Fruit fly (Drosophila melanogaster) whole organism, prepupa: ENCODE data around the gene CecA2.
A peak's percentile ranks its signal among the peaks of the same experiment; 100 is the strongest.

ENCODE experiments used
- Blimp-1 ChIP-seq: fragments of 200-800 bp; sonication (Bioruptor generic); optimal IDR thresholded peaks from 3 replicates; lab custom pipeline; 2017; ENCODE audit warnings: missing biosample characterization, missing genetic modification characterization, mild to moderate bottlenecking, moderate library complexity, missing genetic modification reagents
- CG15336 ChIP-seq: fragments of 200-800 bp; sonication (Bioruptor generic); IDR thresholded peaks from 2 replicates; pipeline ENCODE4 v1.3.6; 2022; ENCODE audit warnings: missing biosample characterization, missing genetic modification characterization
- CG1621 ChIP-seq: fragments of 200-800 bp; sonication (Bioruptor generic); optimal IDR thresholded peaks from 3 replicates; lab custom pipeline; 2018; ENCODE audit warnings: missing biosample characterization, mild to moderate bottlenecking, missing genetic modification characterization
- CG16779 ChIP-seq: fragments of 200-800 bp; sonication (Bioruptor generic); optimal IDR thresholded peaks from 3 replicates; lab custom pipeline; 2017; ENCODE audit warnings: missing biosample characterization, mild to moderate bottlenecking, missing genetic modification characterization
- CG31627 ChIP-seq: fragments of 200-800 bp; sonication (Bioruptor generic); optimal IDR thresholded peaks from 3 replicates; lab custom pipeline; 2016; ENCODE audit warnings: missing biosample characterization, missing genetic modification characterization
- CG32006 ChIP-seq: fragments of 200-800 bp; sonication (Bioruptor generic); optimal IDR thresholded peaks from 3 replicates; lab custom pipeline; 2017; ENCODE audit warnings: missing biosample characterization, mild to moderate bottlenecking, missing genetic modification characterization
- CG34406 ChIP-seq: fragments of 200-800 bp; sonication (Bioruptor generic); optimal IDR thresholded peaks from 3 replicates; lab custom pipeline; 2016; ENCODE audit warnings: missing biosample characterization, missing genetic modification characterization
- CG3919 ChIP-seq: fragments of 200-800 bp; sonication (Bioruptor generic); optimal IDR thresholded peaks from 3 replicates; lab custom pipeline; 2016; ENCODE audit warnings: missing biosample characterization, missing genetic modification characterization
- CG6163 ChIP-seq: fragments of 200-800 bp; sonication (Bioruptor generic); IDR thresholded peaks from 3 replicates; pipeline ENCODE4 v1.3.6; 2022; ENCODE audit warnings: missing biosample characterization, missing genetic modification characterization
- CG6276 ChIP-seq: fragments of 200-800 bp; sonication (Bioruptor generic); optimal IDR thresholded peaks from 2 replicates; lab custom pipeline; 2017; ENCODE audit warnings: missing biosample characterization, mild to moderate bottlenecking, missing genetic modification characterization
- CG6808 ChIP-seq: fragments of 200-800 bp; sonication (Bioruptor generic); optimal IDR thresholded peaks from 3 replicates; lab custom pipeline; 2017; ENCODE audit warnings: missing biosample characterization, missing genetic modification characterization, mild to moderate bottlenecking, moderate library complexity, missing genetic modification reagents
- CG6854 ChIP-seq: fragments of 200-800 bp; sonication (Bioruptor generic); optimal IDR thresholded peaks from 2 replicates; lab custom pipeline; 2017; ENCODE audit warnings: missing biosample characterization, mild to moderate bottlenecking, missing genetic modification characterization
- CG8119 ChIP-seq: fragments of 200-800 bp; sonication (Bioruptor generic); IDR thresholded peaks from 3 replicates; pipeline ENCODE4 v1.3.6; 2022; ENCODE audit warnings: missing biosample characterization, missing genetic modification characterization
- CG8632 ChIP-seq: fragments of 200-800 bp; sonication (Bioruptor generic); optimal IDR thresholded peaks from 3 replicates; lab custom pipeline; 2016; ENCODE audit warnings: missing biosample characterization, missing genetic modification characterization
- CG9139 ChIP-seq: fragments of 200-800 bp; sonication (Bioruptor generic); optimal IDR thresholded peaks from 3 replicates; lab custom pipeline; 2017; ENCODE audit warnings: missing biosample characterization, mild to moderate bottlenecking, missing genetic modification characterization
- Eip75B ChIP-seq: fragments of 200-800 bp; sonication (Bioruptor generic); optimal IDR thresholded peaks from 3 replicates; lab custom pipeline; 2016; ENCODE audit warnings: missing biosample characterization, missing genetic modification characterization
- Eip78C ChIP-seq: fragments of 200-800 bp; sonication (Bioruptor generic); peaks from one replicate; lab custom pipeline; 2016; ENCODE audit warnings: missing biosample characterization, missing genetic modification characterization
- Eip93F ChIP-seq: fragments of 200-800 bp; sonication (Bioruptor generic); optimal IDR thresholded peaks from 2 replicates; lab custom pipeline; 2016; ENCODE audit warnings: missing biosample characterization, mild to moderate bottlenecking, missing genetic modification characterization
- Ets21C ChIP-seq: fragments of 200-800 bp; sonication (Bioruptor generic); optimal IDR thresholded peaks from 3 replicates; lab custom pipeline; 2016; ENCODE audit warnings: missing biosample characterization, missing genetic modification characterization
- Ets96B ChIP-seq: fragments of 200-800 bp; optimal IDR thresholded peaks from 2 replicates; lab custom pipeline; 2019; ENCODE audit warnings: missing biosample characterization, mild to moderate bottlenecking, missing genetic modification characterization, moderate library complexity
- Gug ChIP-seq: fragments of 200-800 bp; sonication (Bioruptor generic); IDR thresholded peaks from 2 replicates; pipeline ENCODE4 v1.3.6; 2022; ENCODE audit warnings: missing biosample characterization, missing genetic modification characterization
- Hr38 ChIP-seq: sonication (Bioruptor generic); optimal IDR thresholded peaks from 2 replicates; lab custom pipeline; 2016; ENCODE audit warnings: missing biosample characterization, missing genetic modification characterization
- Hr39 ChIP-seq: fragments of 200-800 bp; sonication (Bioruptor generic); optimal IDR thresholded peaks from 2 replicates; lab custom pipeline; 2016; ENCODE audit warnings: missing biosample characterization, missing genetic modification characterization
- Lpt ChIP-seq: fragments of 200-800 bp; sonication (Bioruptor generic); optimal IDR thresholded peaks from 3 replicates; lab custom pipeline; 2016; ENCODE audit warnings: missing biosample characterization, missing genetic modification characterization
- Met ChIP-seq: fragments of 200-800 bp; sonication (Bioruptor generic); optimal IDR thresholded peaks from 3 replicates; lab custom pipeline; 2016; ENCODE audit warnings: missing biosample characterization, missing genetic modification characterization
- OdsH ChIP-seq: fragments of 200-800 bp; sonication (Bioruptor generic); optimal IDR thresholded peaks from 3 replicates; lab custom pipeline; 2016; ENCODE audit warnings: missing biosample characterization, missing genetic modification characterization
- Sox14 ChIP-seq: fragments of 200-800 bp; sonication (Bioruptor generic); optimal IDR thresholded peaks from 3 replicates; lab custom pipeline; 2016; ENCODE audit warnings: missing biosample characterization, missing genetic modification characterization
- acj6 ChIP-seq: fragments of 200-800 bp; sonication (Bioruptor generic); optimal IDR thresholded peaks from 3 replicates; lab custom pipeline; 2016; ENCODE audit warnings: missing biosample characterization, missing genetic modification characterization
- cyc ChIP-seq: fragments of 200-800 bp; sonication (Bioruptor generic); optimal IDR thresholded peaks from 3 replicates; lab custom pipeline; 2016; ENCODE audit warnings: missing biosample characterization, missing genetic modification characterization
- dac ChIP-seq: fragments of 200-800 bp; sonication (Bioruptor generic); optimal IDR thresholded peaks from 2 replicates; lab custom pipeline; 2017; ENCODE audit warnings: missing biosample characterization, mild to moderate bottlenecking, missing genetic modification characterization
- dsx ChIP-seq: fragments of 200-800 bp; optimal IDR thresholded peaks from 3 replicates; lab custom pipeline; 2019; ENCODE audit warnings: missing biosample characterization, mild to moderate bottlenecking, missing genetic modification characterization, moderate library complexity; ENCODE audit not compliant: poor library complexity, severe bottlenecking
- eg ChIP-seq: fragments of 200-800 bp; sonication (Bioruptor generic); IDR thresholded peaks from 3 replicates; pipeline ENCODE4 v1.3.6; 2022; ENCODE audit warnings: missing biosample characterization, missing genetic modification characterization
- fd59A ChIP-seq: fragments of 200-800 bp; sonication (Bioruptor generic); optimal IDR thresholded peaks from 2 replicates; lab custom pipeline; 2017; ENCODE audit warnings: missing biosample characterization, mild to moderate bottlenecking, missing genetic modification characterization, missing genetic modification reagents
- fd85E ChIP-seq: fragments of 200-800 bp; sonication (Bioruptor generic); optimal IDR thresholded peaks from 3 replicates; lab custom pipeline; 2016; ENCODE audit warnings: missing biosample characterization, missing genetic modification characterization
- fkh ChIP-seq: fragments of 200-800 bp; sonication (Bioruptor generic); optimal IDR thresholded peaks from 3 replicates; lab custom pipeline; 2017; ENCODE audit warnings: missing biosample characterization, mild to moderate bottlenecking, missing genetic modification characterization, moderate library complexity
- lz ChIP-seq: fragments of 200-800 bp; sonication (Bioruptor generic); optimal IDR thresholded peaks from 3 replicates; lab custom pipeline; 2016; ENCODE audit warnings: missing biosample characterization, missing genetic modification characterization
- svp ChIP-seq: fragments of 200-800 bp; sonication (Bioruptor generic); peaks from one replicate; lab custom pipeline; 2016; ENCODE audit warnings: missing biosample characterization, missing genetic modification characterization

The CecA2 gene

DNA sequence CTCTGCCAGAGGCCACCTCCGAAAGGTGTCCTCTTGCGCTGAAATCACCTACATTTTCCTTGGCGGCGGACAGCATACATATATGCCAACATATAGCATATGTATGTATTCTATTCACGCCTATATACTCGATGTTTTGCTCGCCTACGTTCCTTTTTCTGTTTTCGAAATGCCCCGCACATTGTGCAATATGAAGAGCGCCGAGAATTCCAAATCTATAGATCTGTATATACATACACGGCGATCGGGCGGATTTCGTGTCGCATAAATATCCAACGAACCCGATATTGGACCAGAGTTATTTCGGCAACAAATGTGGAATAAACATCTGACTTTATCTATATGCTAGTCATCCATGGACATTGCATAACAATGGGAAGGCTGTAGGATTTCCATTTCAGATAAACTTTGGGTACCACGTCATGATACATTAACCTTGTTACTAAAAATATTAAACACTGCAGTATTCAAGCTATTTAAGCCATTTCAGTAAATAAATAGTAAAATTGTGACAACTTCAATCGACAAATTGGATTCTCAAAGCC lies 36.8 kb upstream of the CecA2 start:
- TF ChIP-seq eg (GFP tag; lab: Robert Waterston, UW) (peak; percentile 5; the same call in 1 of the 3 replicates), Eip78C (GFP tag; lab: Kevin White, UChicago) (peak; percentile 40), dsx (GFP tag; lab: Kevin White, UChicago) (no peak)
- TF ChIP-seq, all 60 proteins: peak for 2

DNA sequence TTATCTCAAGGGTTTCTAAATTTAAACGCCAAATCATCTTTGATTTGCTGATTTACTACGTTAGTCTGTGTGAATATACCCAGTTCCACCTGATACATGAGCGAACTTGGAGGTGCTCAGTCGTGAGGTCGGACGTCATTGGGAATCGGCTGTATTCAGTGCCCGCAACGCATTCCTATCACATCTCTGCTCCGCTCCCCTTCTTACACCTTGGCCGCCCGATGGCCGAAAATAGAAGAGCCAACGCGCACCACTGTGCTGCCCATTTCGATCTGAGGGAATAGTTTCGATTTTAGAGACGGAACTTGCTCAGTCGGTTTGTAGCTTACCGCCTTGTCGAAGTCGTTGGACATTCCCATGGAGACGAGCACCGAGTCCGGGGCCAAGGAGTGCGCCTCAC lies 35.6 kb upstream of the CecA2 start:
- no peak for TF ChIP-seq Hr38

DNA sequence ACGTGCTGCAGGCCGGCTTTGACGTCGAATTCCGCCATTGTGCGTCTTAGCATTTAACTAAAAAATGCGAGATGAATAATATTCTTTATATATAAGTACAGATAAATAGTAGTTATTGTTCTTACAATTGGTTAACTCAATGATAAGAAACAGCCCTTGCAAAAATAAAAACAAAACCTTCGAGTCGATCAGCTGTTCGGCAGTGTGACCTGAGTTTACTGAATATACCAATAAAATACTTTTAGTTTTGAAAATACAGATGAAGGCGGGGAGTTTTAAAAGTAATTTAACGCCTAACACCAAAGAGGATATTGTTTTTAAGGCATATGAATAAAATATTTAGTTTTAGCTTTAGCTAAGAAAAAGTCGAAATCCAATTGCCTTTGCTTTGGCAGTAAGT lies 34.5 kb upstream of the CecA2 start, which contains the start of the genes CG1983 and CG15530:
Gene CG1983 (minus strand): TSS at position 207 of the 400 bp plus-strand sequence.
Gene CG15530 (plus strand): TSS at position 384 of the 400 bp plus-strand sequence.
- peak; percentile 74 for TF ChIP-seq CG6808 (GFP tag; lab: Kevin White, UChicago)
- no peak for TF ChIP-seq CG16779 (tag; lab: Kevin White, UChicago)
- TF ChIP-seq CG6163 (GFP tag; lab: Robert Waterston, UW), result no peak
- no peak for TF ChIP-seq CG31627

dm6 chr3R:30179934-30180333 lies 32.0 kb upstream of the CecA2 start, which contains the start of gene Bet5:
Gene Bet5 (plus strand): TSS chr3R:30180232.
- TF ChIP-seq fkh (no peak), CG31627 (no peak), Eip93F (GFP tag; lab: Kevin White, UChicago) (no peak), Eip78C (GFP tag; lab: Kevin White, UChicago) (peak; percentile 31), CG6808 (GFP tag; lab: Kevin White, UChicago) (peak; percentile 100), CG8632 (GFP tag; lab: Kevin White, UChicago) (no peak)
- TF ChIP-seq, all 60 proteins: peak for 2

dm6 chr3R:30183872-30184271 lies 28.1 kb upstream of the CecA2 start:
- TF ChIP-seq Eip78C (GFP tag; lab: Kevin White, UChicago) (peak; percentile 13), CG8632 (GFP tag; lab: Kevin White, UChicago) (no peak), Blimp-1 (no peak)
- TF ChIP-seq, all 60 proteins: peak for 1

- TF ChIP-seq fd59A (no peak), Hr39 (GFP tag; lab: Kevin White, UChicago) (no peak), fd85E (GFP tag; lab: Kevin White, UChicago) (no peak), CG8119 (GFP tag; lab: Robert Waterston, UW) (no peak), CG34406 (GFP tag; lab: Kevin White, UChicago) (no peak), CG15336 (GFP tag; lab: Robert Waterston, UW) (no peak), Sox14 (GFP tag; lab: Kevin White, UChicago) (no peak), Hr38 (no peak)
These were observed 22.6 kb upstream of the CecA2 start for dm6 chr3R:30189398-30189797.

- peak; percentile 73 for TF ChIP-seq acj6 (GFP tag; lab: Kevin White, UChicago)
- TF ChIP-seq CG3919, result peak; percentile 76
- peak; percentile 16 for TF ChIP-seq CG6854 (GFP tag; lab: Kevin White, UChicago)
- peak; percentile 52 for TF ChIP-seq Sox14 (GFP tag; lab: Kevin White, UChicago)
- peak; percentile 80 for TF ChIP-seq CG6163 (GFP tag; lab: Robert Waterston, UW)
- peak; percentile 67 for TF ChIP-seq cyc (GFP tag; lab: Kevin White, UChicago)
- TF ChIP-seq fd59A, result peak; percentile 39
- peak; percentile 53 for TF ChIP-seq CG1621 (tag; lab: Kevin White, UChicago)
- no peak for TF ChIP-seq Lpt (GFP tag; lab: Kevin White, UChicago)
- TF ChIP-seq lz (GFP tag; lab: Kevin White, UChicago), result peak; percentile 70
- peak; percentile 19 for TF ChIP-seq Eip93F (GFP tag; lab: Kevin White, UChicago)
- TF ChIP-seq Met (GFP tag; lab: Kevin White, UChicago), result peak; percentile 69
- TF ChIP-seq fd85E (GFP tag; lab: Kevin White, UChicago), result peak; percentile 8
- TF ChIP-seq OdsH (GFP tag; lab: Kevin White, UChicago), result peak; percentile 76
- no peak for TF ChIP-seq CG6276 (GFP tag; lab: Kevin White, UChicago)
- peak; percentile 44; the same call in 2 of the 3 replicates for TF ChIP-seq CG8119 (GFP tag; lab: Robert Waterston, UW)
- peak; percentile 74 for TF ChIP-seq Hr39 (GFP tag; lab: Kevin White, UChicago)
- TF ChIP-seq CG6808 (GFP tag; lab: Kevin White, UChicago), result peak; percentile 58
- no peak for TF ChIP-seq dac
- TF ChIP-seq svp (GFP tag; lab: Kevin White, UChicago), result peak; percentile 84
- TF ChIP-seq CG15336 (GFP tag; lab: Robert Waterston, UW), result peak; percentile 35; the same call in 1 of the 2 replicates
- TF ChIP-seq CG32006 (GFP tag; lab: Kevin White, UChicago), result peak; percentile 45
- TF ChIP-seq Ets96B (tag; lab: Kevin White, UChicago), result peak; percentile 60
- TF ChIP-seq CG9139 (GFP tag; lab: Kevin White, UChicago), result peak; percentile 31
- peak; percentile 57 for TF ChIP-seq Ets21C (GFP tag; lab: Kevin White, UChicago)
- 0 out of 2 replicates have a peak, but pooled peaks have one; percentile 29 for TF ChIP-seq Gug (GFP tag; lab: Robert Waterston, UW)
- peak; percentile 74 for TF ChIP-seq Eip75B (GFP tag; lab: Kevin White, UChicago)
These were observed 22.1 kb upstream of the CecA2 start for dm6 chr3R:30189836-30190235.
